Worm (Caenorhabditis elegans) whole organism, L1 larva: ENCODE measurements around the gene ugt-14.

Experiments
- alr-1 ChIP-seq: fragments of 200-800 bp; sonication (Bioruptor generic); optimal IDR thresholded peaks from 2 replicates; lab custom pipeline; 2018; ENCODE audit warnings: borderline replicate concordance, mild to moderate bottlenecking, missing genetic modification characterization, missing compliant biosample characterization
- aly-2 ChIP-seq: fragments of 150-350 bp; optimal IDR thresholded peaks from 2 replicates; lab custom pipeline; 2014; ENCODE audit warnings: missing biosample characterization, missing genetic modification characterization
- dpl-1 ChIP-seq, 3 experiments: fragments of 150-350 bp in 2 of 3; sonication (generic microtip) in 1 of 3; optimal IDR thresholded peaks; 2 replicates each; lab custom pipeline; 2014 to 2017; ENCODE audit warnings: missing biosample characterization in 3 of 3, missing genetic modification characterization in 3 of 3, missing genetic modification reagents in 3 of 3
- elt-3 ChIP-seq, 6 experiments: fragments of 150-350 bp in 1 of 6; sonication (generic microtip); optimal IDR thresholded peaks; 2 replicates each; lab custom pipeline; 2017 to 2018; ENCODE audit warnings: missing biosample characterization in 6 of 6, missing genetic modification characterization in 6 of 6, inconsistent platforms in 1 of 6
- hlh-17 ChIP-seq: fragments of 200-800 bp; sonication (Bioruptor generic); optimal IDR thresholded peaks from 2 replicates; lab custom pipeline; 2018; ENCODE audit warnings: missing genetic modification characterization, mild to moderate bottlenecking, missing compliant biosample characterization, moderate library complexity, borderline replicate concordance
- nhr-12 ChIP-seq: sonication (generic microtip); optimal IDR thresholded peaks from 2 replicates; lab custom pipeline; 2017; ENCODE audit warnings: missing biosample characterization, missing genetic modification characterization
- nhr-237 ChIP-seq: fragments of 150-350 bp; optimal IDR thresholded peaks from 2 replicates; lab custom pipeline; 2014; ENCODE audit warnings: missing biosample characterization, missing genetic modification characterization
- unc-130 ChIP-seq: fragments of 150-350 bp; optimal IDR thresholded peaks from 2 replicates; lab custom pipeline; 2017; ENCODE audit warnings: missing biosample characterization, missing genetic modification characterization, inconsistent platforms
- zag-1 ChIP-seq: fragments of 150-350 bp; optimal IDR thresholded peaks from 2 replicates; lab custom pipeline; 2014; ENCODE audit warnings: missing biosample characterization, missing genetic modification characterization

ce11 chrV:4884490-4884889 is 21.6 kb upstream of the ugt-14 start, which contains the start of gene T19H12.12:
- TF ChIP-seq hlh-17 (GFP tag; lab: Kevin White, UChicago) (no peak), nhr-237 (tag; lab: Kevin White, UChicago) (no peak), unc-130 (no peak), elt-3 (tag; optimal IDR thresholded peaks at IDR 0.05; lab: Kevin White, UChicago) (no peak), alr-1 (tag; lab: Kevin White, UChicago) (no peak), dpl-1 (GFP tag; optimal IDR thresholded peaks at IDR 0.05; lab: Kevin White, UChicago) (no peak), aly-2 (no peak), zag-1 (tag; lab: Kevin White, UChicago) (no peak), nhr-12 (tag; lab: Kevin White, UChicago) (no peak)
